Worm (Caenorhabditis elegans) whole organism, late embryonic: ENCODE results near the gene set-19.

Experiments used
- C08G9.2 ChIP-seq: sonication (generic microtip); optimal IDR thresholded peaks from 2 replicates; lab custom pipeline; 2016; ENCODE audit warnings: mild to moderate bottlenecking, missing genetic modification characterization, moderate library complexity, missing compliant biosample characterization
- F13H6.1 ChIP-seq: sonication (generic microtip); optimal IDR thresholded peaks from 2 replicates; lab custom pipeline; 2016; ENCODE audit warnings: missing genetic modification characterization, missing compliant biosample characterization
- K09A11.1 ChIP-seq: sonication (generic microtip); optimal IDR thresholded peaks from 2 replicates; lab custom pipeline; 2017; ENCODE audit warnings: antibody characterized with exemption, mild to moderate bottlenecking, missing genetic modification characterization, missing compliant biosample characterization; ENCODE audit not compliant: insufficient read depth
- Y22D7AL.16 ChIP-seq: sonication (generic microtip); optimal IDR thresholded peaks from 2 replicates; lab custom pipeline; 2016; ENCODE audit warnings: missing genetic modification characterization, missing compliant biosample characterization
- ahr-1 ChIP-seq: sonication (generic microtip); optimal IDR thresholded peaks from 2 replicates; lab custom pipeline; 2016; ENCODE audit warnings: missing genetic modification characterization, missing compliant biosample characterization
- ceh-18 ChIP-seq: sonication (generic microtip); optimal IDR thresholded peaks from 2 replicates; lab custom pipeline; 2016; ENCODE audit warnings: missing genetic modification characterization, missing compliant biosample characterization
- ceh-2 ChIP-seq: sonication (generic microtip); optimal IDR thresholded peaks from 2 replicates; lab custom pipeline; 2016; ENCODE audit warnings: missing genotype, missing genetic modification characterization, missing compliant biosample characterization
- ceh-22 ChIP-seq: sonication (generic microtip); optimal IDR thresholded peaks from 2 replicates; lab custom pipeline; 2017; ENCODE audit warnings: missing biosample characterization, missing genetic modification characterization
- ceh-30 ChIP-seq: fragments of 150-350 bp; optimal IDR thresholded peaks from 2 replicates; lab custom pipeline; 2014; ENCODE audit warnings: missing biosample characterization, missing genetic modification characterization
- ceh-34 ChIP-seq: sonication (generic microtip); optimal IDR thresholded peaks from 2 replicates; lab custom pipeline; 2016; ENCODE audit warnings: mild to moderate bottlenecking, missing genetic modification characterization, missing compliant biosample characterization
- ceh-6 ChIP-seq: fragments of 200-800 bp; sonication (Bioruptor generic); optimal IDR thresholded peaks from 2 replicates; lab custom pipeline; 2018; ENCODE audit warnings: mild to moderate bottlenecking, missing genetic modification characterization, missing compliant biosample characterization
- ceh-9 ChIP-seq: sonication (generic microtip); optimal IDR thresholded peaks from 2 replicates; lab custom pipeline; 2016; ENCODE audit warnings: mild to moderate bottlenecking, missing genetic modification characterization, inconsistent platforms, missing compliant biosample characterization
- che-1 ChIP-seq: sonication (generic microtip); optimal IDR thresholded peaks from 2 replicates; lab custom pipeline; 2016; ENCODE audit warnings: mild to moderate bottlenecking, missing genetic modification characterization, missing compliant biosample characterization
- dmd-4 ChIP-seq: sonication (generic microtip); optimal IDR thresholded peaks from 2 replicates; lab custom pipeline; 2016; ENCODE audit warnings: borderline replicate concordance, missing genetic modification characterization, missing compliant biosample characterization
- dve-1 ChIP-seq: sonication (generic microtip); optimal IDR thresholded peaks from 2 replicates; lab custom pipeline; 2017; ENCODE audit warnings: antibody characterized with exemption, mild to moderate bottlenecking, missing genetic modification characterization, missing compliant biosample characterization
- elt-2 ChIP-seq: sonication (generic microtip); optimal IDR thresholded peaks from 2 replicates; lab custom pipeline; 2016; ENCODE audit warnings: missing genetic modification reagents, missing genetic modification characterization, missing compliant biosample characterization
- ets-4 ChIP-seq: sonication (generic microtip); optimal IDR thresholded peaks from 2 replicates; lab custom pipeline; 2016; ENCODE audit warnings: missing genetic modification characterization, missing compliant biosample characterization
- eyg-1 ChIP-seq: sonication (generic microtip); optimal IDR thresholded peaks from 2 replicates; lab custom pipeline; 2016; ENCODE audit warnings: missing genotype, missing genetic modification characterization, missing compliant biosample characterization
- gmeb-2 ChIP-seq: sonication (generic microtip); optimal IDR thresholded peaks from 2 replicates; lab custom pipeline; 2016; ENCODE audit warnings: missing genetic modification characterization, inconsistent platforms, missing compliant biosample characterization
- hlh-13 ChIP-seq: fragments of 200-800 bp; sonication (Bioruptor generic); optimal IDR thresholded peaks from 2 replicates; lab custom pipeline; 2018; ENCODE audit warnings: mild to moderate bottlenecking, missing genetic modification characterization, missing compliant biosample characterization
- hlh-30 ChIP-seq: sonication (generic microtip); optimal IDR thresholded peaks from 2 replicates; lab custom pipeline; 2017; ENCODE audit warnings: antibody characterized with exemption, missing genetic modification characterization, missing compliant biosample characterization; ENCODE audit not compliant: insufficient read depth
- lim-6 ChIP-seq: sonication (generic microtip); optimal IDR thresholded peaks from 2 replicates; lab custom pipeline; 2016; ENCODE audit warnings: missing genetic modification characterization, missing compliant biosample characterization
- madf-2 ChIP-seq: sonication (generic microtip); optimal IDR thresholded peaks from 2 replicates; lab custom pipeline; 2017; ENCODE audit warnings: missing genetic modification characterization, missing compliant biosample characterization
- mec-3 ChIP-seq: sonication (generic microtip); optimal IDR thresholded peaks from 2 replicates; lab custom pipeline; 2016; ENCODE audit warnings: borderline replicate concordance, missing genetic modification characterization, missing compliant biosample characterization
- npax-4 ChIP-seq: sonication (generic microtip); optimal IDR thresholded peaks from 2 replicates; lab custom pipeline; 2016; ENCODE audit warnings: missing genetic modification characterization, missing compliant biosample characterization
- pat-9 ChIP-seq: fragments of 200-800 bp; sonication (Bioruptor generic); optimal IDR thresholded peaks from 2 replicates; lab custom pipeline; 2018; ENCODE audit warnings: mild to moderate bottlenecking, missing genetic modification characterization, moderate library complexity, missing compliant biosample characterization
- pax-1 ChIP-seq: fragments of 150-350 bp; optimal IDR thresholded peaks from 2 replicates; lab custom pipeline; 2014; ENCODE audit warnings: missing biosample characterization, missing genetic modification characterization
- pqm-1 ChIP-seq: sonication (generic microtip); optimal IDR thresholded peaks from 2 replicates; lab custom pipeline; 2016; ENCODE audit warnings: missing genetic modification characterization, missing compliant biosample characterization
- pros-1 ChIP-seq: fragments of 150-350 bp; optimal IDR thresholded peaks from 2 replicates; lab custom pipeline; 2014; ENCODE audit warnings: missing biosample characterization, missing genetic modification reagents, missing genetic modification characterization
- ref-2 ChIP-seq: sonication (generic microtip); optimal IDR thresholded peaks from 2 replicates; lab custom pipeline; 2016; ENCODE audit warnings: missing genetic modification characterization, missing compliant biosample characterization
- sdc-2 ChIP-seq: sonication (generic microtip); optimal IDR thresholded peaks from 2 replicates; lab custom pipeline; 2016; ENCODE audit warnings: missing genotype, missing genetic modification characterization, missing compliant biosample characterization
- sox-2 ChIP-seq: fragments of 200-800 bp; sonication (Bioruptor generic); IDR thresholded peaks from 2 replicates; pipeline ENCODE4 v1.3.6; 2022; ENCODE audit warnings: missing genetic modification reagents, missing genetic modification characterization, missing compliant biosample characterization
- syd-9 ChIP-seq: sonication (generic microtip); optimal IDR thresholded peaks from 2 replicates; lab custom pipeline; 2016; ENCODE audit warnings: mild to moderate bottlenecking, missing genetic modification characterization, moderate library complexity, missing compliant biosample characterization
- tbx-2 ChIP-seq: sonication (generic microtip); optimal IDR thresholded peaks from 2 replicates; lab custom pipeline; 2016; ENCODE audit warnings: missing genetic modification characterization, missing compliant biosample characterization
- tbx-7 ChIP-seq: sonication (generic microtip); optimal IDR thresholded peaks from 2 replicates; lab custom pipeline; 2016; ENCODE audit warnings: missing genotype, missing genetic modification characterization, missing compliant biosample characterization
- ttx-3 ChIP-seq: sonication (generic microtip); optimal IDR thresholded peaks from 2 replicates; lab custom pipeline; 2016; ENCODE audit warnings: missing genetic modification reagents, missing genetic modification characterization, missing compliant biosample characterization
- unc-3 ChIP-seq, 2 experiments: fragments of 200-800 bp in 1 of 2; sonication (Bioruptor generic) in 1 of 2; sonication (generic microtip) in 1 of 2; conservative IDR thresholded peaks in 1 of 2; optimal IDR thresholded peaks in 1 of 2; 2 replicates each; pipeline versions ENCODE4 v1.3.6 to Lab custom; 2016 to 2022; ENCODE audit warnings: missing compliant biosample characterization in 2 of 2, missing genetic modification characterization in 2 of 2, missing genetic modification reagents in 1 of 2
- unc-42 ChIP-seq: sonication (generic microtip); optimal IDR thresholded peaks from 2 replicates; lab custom pipeline; 2016; ENCODE audit warnings: missing genotype, missing genetic modification characterization, missing compliant biosample characterization
- unc-86 ChIP-seq: sonication (generic microtip); optimal IDR thresholded peaks from 2 replicates; lab custom pipeline; 2016; ENCODE audit warnings: missing genetic modification characterization, missing compliant biosample characterization
- zip-5 ChIP-seq: sonication (generic microtip); optimal IDR thresholded peaks from 2 replicates; lab custom pipeline; 2016; ENCODE audit warnings: missing genetic modification characterization, missing compliant biosample characterization
- ztf-16 ChIP-seq: sonication (generic microtip); optimal IDR thresholded peaks from 2 replicates; lab custom pipeline; 2017; ENCODE audit warnings: missing genetic modification characterization, missing compliant biosample characterization

The set-19 gene

DNA sequence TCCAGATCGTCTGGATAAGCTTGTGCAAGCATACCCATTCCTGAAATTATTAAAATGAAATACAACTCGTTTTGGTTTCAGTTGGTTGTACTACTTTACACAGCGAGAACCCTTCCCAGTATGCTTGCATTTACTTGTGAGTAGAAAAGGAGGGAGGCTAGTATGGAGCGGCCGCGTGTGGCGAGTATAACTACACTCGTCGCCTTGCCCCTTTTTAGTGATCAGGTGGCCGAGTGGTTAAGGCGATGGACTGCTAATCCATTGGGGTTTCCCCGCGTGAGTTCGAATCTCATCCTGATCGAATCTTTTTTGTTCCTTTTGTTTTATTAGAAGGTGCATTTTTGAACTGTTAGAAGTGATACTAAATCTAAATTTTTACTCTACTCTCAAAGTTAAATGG is 27.8 kb upstream of the set-19 start (continued):
- TF ChIP-seq ceh-2 (tag; lab: Kevin White, UChicago) (peak; percentile 76), sox-2 (peak; percentile 91), tbx-2 (peak; percentile 89), tbx-7 (tag; lab: Kevin White, UChicago) (peak; percentile 63), pros-1 (no peak), ceh-9 (tag; lab: Kevin White, UChicago) (peak; percentile 58), ceh-34 (tag; lab: Kevin White, UChicago) (peak; percentile 86), mec-3 (peak; percentile 91), ttx-3 (tag; lab: Kevin White, UChicago) (peak; percentile 85), dve-1 (tag; lab: Kevin White, UChicago) (peak; percentile 71), gmeb-2 (tag; lab: Kevin White, UChicago) (peak; percentile 81), hlh-13 (GFP tag; lab: Kevin White, UChicago) (peak; percentile 85), ceh-18 (peak; percentile 63), ceh-30 (tag; lab: Kevin White, UChicago) (peak; percentile 49), lim-6 (tag; lab: Kevin White, UChicago) (peak; percentile 67), eyg-1 (peak; percentile 93), ceh-6 (GFP tag; lab: Kevin White, UChicago) (peak; percentile 91), K09A11.1 (tag; lab: Kevin White, UChicago) (peak; percentile 78), npax-4 (peak; percentile 80), pax-1 (no peak), syd-9 (tag; lab: Kevin White, UChicago) (peak; percentile 84), pqm-1 (peak; percentile 27), ahr-1 (tag; lab: Kevin White, UChicago) (peak; percentile 65), dmd-4 (peak; percentile 61), unc-86 (tag; lab: Kevin White, UChicago) (peak; percentile 85), che-1 (tag; lab: Kevin White, UChicago) (peak; percentile 89), pat-9 (tag; lab: Kevin White, UChicago) (peak; percentile 91), zip-5 (peak; percentile 53), ets-4 (tag; lab: Kevin White, UChicago) (peak; percentile 33), hlh-30 (tag; lab: Kevin White, UChicago) (peak; percentile 57), unc-3 (GFP tag; conservative IDR thresholded peaks at IDR 0.05; lab: Robert Waterston, UW) (peak; percentile 89), unc-3 (tag; optimal IDR thresholded peaks at IDR 0.05; lab: Kevin White, UChicago) (peak; percentile 75), F13H6.1 (peak; percentile 48), Y22D7AL.16 (peak; percentile 75), madf-2 (tag; lab: Kevin White, UChicago) (peak; percentile 84), elt-2 (tag; lab: Kevin White, UChicago) (peak; percentile 93), ceh-22 (no peak)

ce11 chrX:5699555-5699954 is 19.5 kb upstream of the set-19 start:
- TF ChIP-seq sdc-2 (tag; lab: Kevin White, UChicago) (no peak), unc-42 (tag; lab: Kevin White, UChicago) (peak; percentile 7)
- TF ChIP-seq, all 69 proteins: peak for 1

DNA sequence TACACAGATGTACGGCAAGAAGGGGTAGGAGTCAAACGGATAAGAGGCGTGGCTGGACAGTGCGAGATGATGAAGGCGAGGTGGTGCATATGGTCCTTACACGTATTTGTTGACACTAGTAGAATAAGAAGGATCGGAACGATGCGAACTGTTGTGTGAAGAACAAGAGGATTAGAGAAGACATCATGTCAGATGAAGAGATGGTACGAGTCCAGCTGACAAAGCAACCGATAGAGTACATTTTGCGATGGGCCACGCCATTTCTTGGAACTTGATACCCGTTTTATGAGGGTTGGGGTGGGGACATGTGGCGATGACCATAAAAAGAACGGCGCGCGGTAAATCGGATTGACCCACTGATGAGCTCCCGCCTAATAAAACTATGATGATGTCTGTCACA is 18.4 kb upstream of the set-19 start:
- TF ChIP-seq ceh-34 (tag; lab: Kevin White, UChicago) (peak; percentile 51), ztf-16 (tag; lab: Kevin White, UChicago) (no peak), C08G9.2 (tag; lab: Kevin White, UChicago) (no peak), ref-2 (tag; lab: Kevin White, UChicago) (peak; percentile 35)
